Worm (Caenorhabditis elegans) whole organism, L1 larva: ENCODE results near the gene F41E6.5.

ENCODE experiments used
- C04F5.9 ChIP-seq: sonication (generic microtip); optimal IDR thresholded peaks from 2 replicates; lab custom pipeline; 2016; ENCODE audit warnings: missing genetic modification characterization, missing compliant biosample characterization
- C16A3.4 ChIP-seq: fragments of 150-350 bp; optimal IDR thresholded peaks from 2 replicates; lab custom pipeline; 2014; ENCODE audit warnings: missing biosample characterization, missing genetic modification characterization
- F16B12.6 ChIP-seq: fragments of 150-350 bp; optimal IDR thresholded peaks from 2 replicates; lab custom pipeline; 2014; ENCODE audit warnings: missing biosample characterization, missing genetic modification characterization
- blmp-1 ChIP-seq: fragments of 150-350 bp; optimal IDR thresholded peaks from 2 replicates; lab custom pipeline; 2014; ENCODE audit warnings: missing biosample characterization, missing genetic modification characterization
- ceh-88 ChIP-seq: fragments of 200-800 bp; sonication (Bioruptor generic); IDR thresholded peaks from 2 replicates; pipeline ENCODE4 v1.3.6; 2022; ENCODE audit warnings: missing genetic modification characterization, missing compliant biosample characterization
- ceh-90 ChIP-seq: sonication (generic microtip); optimal IDR thresholded peaks from 2 replicates; lab custom pipeline; 2016; ENCODE audit warnings: missing genetic modification characterization, missing compliant biosample characterization
- ces-1 ChIP-seq: fragments of 150-350 bp; optimal IDR thresholded peaks from 2 replicates; lab custom pipeline; 2014; ENCODE audit warnings: missing biosample characterization, missing genetic modification reagents, missing genetic modification characterization
- dsc-1 ChIP-seq: sonication (generic microtip); optimal IDR thresholded peaks from 2 replicates; lab custom pipeline; 2016; ENCODE audit warnings: mild to moderate bottlenecking, missing genetic modification characterization, missing compliant biosample characterization
- efl-1 ChIP-seq, 4 experiments: fragments of 150-350 bp; optimal IDR thresholded peaks in 3 of 4; peaks in 1 of 4; 1 replicate in 1 of 4; 2 replicates in 3 of 4; lab custom pipeline; 2014; ENCODE audit warnings: missing biosample characterization in 2 of 4, missing genetic modification characterization in 2 of 4, missing genetic modification reagents in 2 of 4
- efl-3 ChIP-seq: fragments of 200-800 bp; sonication (Bioruptor generic); optimal IDR thresholded peaks from 2 replicates; lab custom pipeline; 2018; ENCODE audit warnings: mild to moderate bottlenecking, missing genetic modification characterization, missing compliant biosample characterization
- elt-3 ChIP-seq, 6 experiments: fragments of 150-350 bp in 1 of 6; sonication (generic microtip); optimal IDR thresholded peaks; 2 replicates each; lab custom pipeline; 2017 to 2018; ENCODE audit warnings: missing biosample characterization in 6 of 6, missing genetic modification characterization in 6 of 6, inconsistent platforms in 1 of 6
- ets-5 ChIP-seq: fragments of 200-800 bp; sonication (Bioruptor generic); IDR thresholded peaks from 2 replicates; pipeline ENCODE4 v1.3.6; 2022; ENCODE audit warnings: missing genetic modification characterization, missing compliant biosample characterization
- fkh-10 ChIP-seq: sonication (generic microtip); optimal IDR thresholded peaks from 2 replicates; lab custom pipeline; 2017; ENCODE audit warnings: missing biosample characterization, missing genetic modification reagents, missing genetic modification characterization
- hlh-17 ChIP-seq: fragments of 200-800 bp; sonication (Bioruptor generic); optimal IDR thresholded peaks from 2 replicates; lab custom pipeline; 2018; ENCODE audit warnings: missing genetic modification characterization, mild to moderate bottlenecking, missing compliant biosample characterization, moderate library complexity, borderline replicate concordance
- isw-1 ChIP-seq: fragments of 200-800 bp; sonication (Bioruptor generic); IDR thresholded peaks from 2 replicates; pipeline ENCODE4 v1.3.6; 2022; ENCODE audit warnings: missing genetic modification characterization, missing compliant biosample characterization
- jun-1 ChIP-seq: fragments of 150-350 bp; optimal IDR thresholded peaks from 2 replicates; lab custom pipeline; 2014; ENCODE audit warnings: missing biosample characterization, missing genetic modification reagents, missing genetic modification characterization
- lin-14 ChIP-seq: fragments of 200-800 bp; sonication (Bioruptor generic); optimal IDR thresholded peaks from 2 replicates; lab custom pipeline; 2018; ENCODE audit warnings: mild to moderate bottlenecking, missing genetic modification characterization, moderate library complexity, missing compliant biosample characterization
- lin-15B ChIP-seq: fragments of 150-350 bp; sonication (generic microtip); optimal IDR thresholded peaks from 3 replicates; lab custom pipeline; 2014; ENCODE audit warnings: missing biosample characterization, missing genetic modification characterization
- lin-35 ChIP-seq, 2 experiments: fragments of 150-350 bp; optimal IDR thresholded peaks; 2 replicates each; lab custom pipeline; 2014; ENCODE audit warnings: missing biosample characterization in 2 of 2, missing genetic modification characterization in 2 of 2, missing genetic modification reagents in 2 of 2
- lsy-2 ChIP-seq, 2 experiments: fragments of 150-350 bp; optimal IDR thresholded peaks; 2 replicates each; lab custom pipeline; 2014; ENCODE audit warnings: missing biosample characterization in 2 of 2, missing genetic modification characterization in 2 of 2
- mab-9 ChIP-seq: fragments of 200-800 bp; sonication (Bioruptor generic); IDR thresholded peaks from 2 replicates; pipeline ENCODE4 v1.3.6; 2022; ENCODE audit warnings: missing genetic modification reagents, missing genetic modification characterization, missing compliant biosample characterization
- mdl-1 ChIP-seq, 2 experiments: fragments of 150-350 bp; optimal IDR thresholded peaks; 2 replicates each; lab custom pipeline; 2014 to 2017; ENCODE audit warnings: missing biosample characterization in 2 of 2, missing genetic modification characterization in 2 of 2, inconsistent platforms in 1 of 2
- mef-2 ChIP-seq: fragments of 150-350 bp; optimal IDR thresholded peaks from 2 replicates; lab custom pipeline; 2014; ENCODE audit warnings: missing biosample characterization, missing genetic modification characterization
- nhr-11 ChIP-seq: fragments of 150-350 bp; optimal IDR thresholded peaks from 2 replicates; lab custom pipeline; 2014; ENCODE audit warnings: missing biosample characterization, missing genetic modification characterization
- nhr-19 ChIP-seq: fragments of 200-800 bp; sonication (Bioruptor generic); conservative IDR thresholded peaks from 2 replicates; pipeline ENCODE4 v1.3.6; 2022; ENCODE audit warnings: missing genetic modification characterization, missing compliant biosample characterization
- nhr-71 ChIP-seq: sonication (generic microtip); optimal IDR thresholded peaks from 2 replicates; lab custom pipeline; 2016; ENCODE audit warnings: mild to moderate bottlenecking, missing genetic modification characterization, moderate library complexity, missing compliant biosample characterization
- nhr-76 ChIP-seq: sonication (generic microtip); optimal IDR thresholded peaks from 2 replicates; lab custom pipeline; 2017; ENCODE audit warnings: missing biosample characterization, missing genetic modification characterization
- nhr-84 ChIP-seq: sonication (generic microtip); optimal IDR thresholded peaks from 2 replicates; lab custom pipeline; 2017; ENCODE audit warnings: missing biosample characterization, missing genetic modification characterization
- nhr-90 ChIP-seq: sonication (generic microtip); optimal IDR thresholded peaks from 2 replicates; lab custom pipeline; 2016; ENCODE audit warnings: mild to moderate bottlenecking, missing genetic modification characterization, missing compliant biosample characterization; ENCODE audit not compliant: poor library complexity
- pag-3 ChIP-seq: sonication (generic microtip); optimal IDR thresholded peaks from 2 replicates; lab custom pipeline; 2017; ENCODE audit warnings: missing genetic modification characterization, mild to moderate bottlenecking, missing compliant biosample characterization, antibody characterized with exemption, borderline replicate concordance; ENCODE audit not compliant: insufficient read depth
- pqm-1 ChIP-seq: sonication (generic microtip); optimal IDR thresholded peaks from 3 replicates; lab custom pipeline; 2017; ENCODE audit warnings: missing biosample characterization, missing genetic modification characterization
- rnt-1 ChIP-seq: sonication (generic microtip); optimal IDR thresholded peaks from 2 replicates; lab custom pipeline; 2016; ENCODE audit warnings: mild to moderate bottlenecking, missing genetic modification characterization, moderate library complexity, missing compliant biosample characterization
- skn-1 ChIP-seq: fragments of 150-350 bp; optimal IDR thresholded peaks from 2 replicates; lab custom pipeline; 2014; ENCODE audit warnings: missing biosample characterization, missing genetic modification characterization
- snu-23 ChIP-seq: sonication (generic microtip); optimal IDR thresholded peaks from 2 replicates; lab custom pipeline; 2016; ENCODE audit warnings: missing genetic modification characterization, missing compliant biosample characterization
- sox-4 ChIP-seq: sonication (generic microtip); optimal IDR thresholded peaks from 2 replicates; lab custom pipeline; 2016; ENCODE audit warnings: missing genetic modification characterization, missing compliant biosample characterization
- sup-37 ChIP-seq: fragments of 200-800 bp; sonication (Bioruptor generic); optimal IDR thresholded peaks from 2 replicates; lab custom pipeline; 2018; ENCODE audit warnings: mild to moderate bottlenecking, missing genetic modification characterization, missing compliant biosample characterization
- tlp-1 ChIP-seq: fragments of 150-350 bp; optimal IDR thresholded peaks from 2 replicates; lab custom pipeline; 2014; ENCODE audit warnings: missing biosample characterization, missing genetic modification characterization
- unc-30 ChIP-seq: sonication (generic microtip); optimal IDR thresholded peaks from 2 replicates; lab custom pipeline; 2017; ENCODE audit warnings: missing biosample characterization, missing genetic modification characterization
- unc-62 ChIP-seq: fragments of 150-350 bp; optimal IDR thresholded peaks from 2 replicates; lab custom pipeline; 2014; ENCODE audit warnings: missing biosample characterization, missing genetic modification reagents, missing genetic modification characterization
- unc-86 ChIP-seq: sonication (generic microtip); optimal IDR thresholded peaks from 2 replicates; lab custom pipeline; 2016; ENCODE audit warnings: missing genetic modification characterization, missing compliant biosample characterization
- xbp-1 ChIP-seq: sonication (generic microtip); optimal IDR thresholded peaks from 2 replicates; lab custom pipeline; 2016; ENCODE audit warnings: missing genetic modification characterization, missing compliant biosample characterization
- zag-1 ChIP-seq: fragments of 150-350 bp; optimal IDR thresholded peaks from 2 replicates; lab custom pipeline; 2014; ENCODE audit warnings: missing biosample characterization, missing genetic modification characterization
- zip-4 ChIP-seq: fragments of 200-800 bp; sonication (Bioruptor generic); optimal IDR thresholded peaks from 2 replicates; lab custom pipeline; 2018; ENCODE audit warnings: mild to moderate bottlenecking, missing genetic modification characterization, moderate library complexity, missing compliant biosample characterization
- ztf-11 ChIP-seq, 2 experiments: sonication (generic microtip); optimal IDR thresholded peaks; 2 replicates each; lab custom pipeline; 2016 to 2017; ENCODE audit warnings: missing genetic modification characterization in 2 of 2, missing biosample characterization in 1 of 2, missing compliant biosample characterization in 1 of 2
- ztf-4 ChIP-seq: fragments of 150-350 bp; optimal IDR thresholded peaks from 2 replicates; lab custom pipeline; 2014; ENCODE audit warnings: missing biosample characterization, missing genetic modification characterization

F41E6.5 gene

DNA sequence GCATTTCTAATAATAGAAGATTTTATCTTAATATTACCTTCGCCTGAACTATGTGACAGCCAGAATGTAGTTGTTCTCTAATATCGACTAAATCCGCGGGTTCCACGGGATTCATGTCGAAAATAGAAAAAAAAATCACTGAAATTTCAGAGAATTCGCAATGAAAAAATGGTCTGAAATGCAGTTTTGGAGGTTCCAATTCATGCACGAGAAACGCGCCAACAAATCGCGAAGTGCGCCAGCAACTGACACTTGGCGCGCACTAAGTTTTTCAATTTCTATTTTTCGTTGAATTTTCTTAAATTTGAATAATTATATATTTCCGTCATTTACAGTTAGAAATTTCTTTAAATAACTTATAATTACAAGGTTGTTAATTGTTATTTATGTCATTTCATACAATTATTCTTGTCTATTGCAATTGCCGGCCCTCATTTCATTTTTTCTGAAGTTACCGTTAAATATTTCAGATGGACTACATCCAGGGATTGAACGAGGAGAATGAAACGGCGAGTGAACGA is 33.4 kb upstream of the F41E6.5 start, which contains the start of the genes F25G6.9 and symk-1 (continued):
- TF ChIP-seq xbp-1 (tag; lab: Kevin White, UChicago): peak; percentile 76
- no peak for TF ChIP-seq ets-5 (GFP tag; lab: Robert Waterston, UW)
- no peak for TF ChIP-seq fkh-10
- TF ChIP-seq jun-1 (tag; lab: Kevin White, UChicago): no peak
- TF ChIP-seq elt-3 (tag; optimal IDR thresholded peaks at IDR 0.05; lab: Kevin White, UChicago): peak in 2 of 6 experiments; percentile 13 to 17
- TF ChIP-seq lin-14 (GFP tag; lab: Kevin White, UChicago): peak; percentile 72
- TF ChIP-seq lsy-2 (tag; optimal IDR thresholded peaks at IDR 0.05; lab: Kevin White, UChicago): peak; percentile 72 to 82
- TF ChIP-seq nhr-19: peak; percentile 82
- peak; percentile 52 for TF ChIP-seq skn-1 (tag; lab: Kevin White, UChicago)
- TF ChIP-seq nhr-90: peak; percentile 79
- TF ChIP-seq nhr-84 (tag; lab: Kevin White, UChicago): no peak
- TF ChIP-seq ces-1 (GFP tag; lab: Kevin White, UChicago): no peak
- peak; percentile 60 for TF ChIP-seq unc-86 (tag; lab: Kevin White, UChicago)
- TF ChIP-seq nhr-76: no peak
- TF ChIP-seq unc-30 (tag; lab: Kevin White, UChicago): no peak
- TF ChIP-seq C16A3.4 (tag; lab: Kevin White, UChicago): peak; percentile 10
- TF ChIP-seq hlh-17 (GFP tag; lab: Kevin White, UChicago): no peak
- TF ChIP-seq efl-3 (GFP tag; lab: Kevin White, UChicago): no peak
- TF ChIP-seq F16B12.6 (tag; lab: Kevin White, UChicago): peak; percentile 3
- TF ChIP-seq tlp-1 (tag; lab: Kevin White, UChicago): no peak
- peak; percentile 70 to 73 for TF ChIP-seq lin-35 (GFP tag; optimal IDR thresholded peaks at IDR 0.05; lab: Kevin White, UChicago)
- peak; percentile 64 to 77 for TF ChIP-seq efl-1 (optimal IDR thresholded peaks at IDR 0.05; lab: Kevin White, UChicago)
- peak; percentile 73 to 97 for TF ChIP-seq efl-1 (GFP tag; optimal IDR thresholded peaks at IDR 0.05 in 1 of 2; lab: Kevin White, UChicago)
- TF ChIP-seq ceh-90 (tag; lab: Kevin White, UChicago): no peak
- peak; percentile 16 for TF ChIP-seq lin-15B (tag; lab: Kevin White, UChicago)
- no peak for TF ChIP-seq pag-3 (tag; lab: Kevin White, UChicago)
- no peak for TF ChIP-seq unc-62 (GFP tag; lab: Kevin White, UChicago)
- peak; percentile 82 for TF ChIP-seq dsc-1 (tag; lab: Kevin White, UChicago)
- peak; percentile 86 for TF ChIP-seq rnt-1 (tag; lab: Kevin White, UChicago)
- no peak for TF ChIP-seq zag-1 (tag; lab: Kevin White, UChicago)
- TF ChIP-seq ztf-11 (tag; optimal IDR thresholded peaks at IDR 0.05; lab: Kevin White, UChicago): peak in 1 of 2 experiments; percentile 41
- TF ChIP-seq nhr-11 (tag; lab: Kevin White, UChicago): peak; percentile 20
- peak; percentile 81 for TF ChIP-seq snu-23 (GFP tag; lab: Kevin White, UChicago)
- no peak for TF ChIP-seq ceh-88 (GFP tag; lab: Robert Waterston, UW)
- TF ChIP-seq mab-9 (GFP tag; lab: Robert Waterston, UW): no peak
- TF ChIP-seq ztf-4 (tag; lab: Kevin White, UChicago): peak; percentile 12
- TF ChIP-seq blmp-1 (tag; lab: Kevin White, UChicago): no peak
- TF ChIP-seq nhr-71 (tag; lab: Kevin White, UChicago): peak; percentile 86
- no peak for TF ChIP-seq mef-2
- TF ChIP-seq isw-1: peak; percentile 66
- peak; percentile 41 for TF ChIP-seq sup-37 (GFP tag; lab: Kevin White, UChicago)
- TF ChIP-seq pqm-1: no peak
- TF ChIP-seq mdl-1 (tag; optimal IDR thresholded peaks at IDR 0.05; lab: Kevin White, UChicago): peak in 1 of 2 experiments; percentile 37
- no peak for TF ChIP-seq C04F5.9 (tag; lab: Kevin White, UChicago)
- peak; percentile 57 for TF ChIP-seq sox-4 (tag; lab: Kevin White, UChicago)
- peak; percentile 44 for TF ChIP-seq zip-4 (GFP tag; lab: Kevin White, UChicago)
